Worm (Caenorhabditis elegans): ENCODE results near the gene F43C11.2.

Gene F43C11.2

DNA sequence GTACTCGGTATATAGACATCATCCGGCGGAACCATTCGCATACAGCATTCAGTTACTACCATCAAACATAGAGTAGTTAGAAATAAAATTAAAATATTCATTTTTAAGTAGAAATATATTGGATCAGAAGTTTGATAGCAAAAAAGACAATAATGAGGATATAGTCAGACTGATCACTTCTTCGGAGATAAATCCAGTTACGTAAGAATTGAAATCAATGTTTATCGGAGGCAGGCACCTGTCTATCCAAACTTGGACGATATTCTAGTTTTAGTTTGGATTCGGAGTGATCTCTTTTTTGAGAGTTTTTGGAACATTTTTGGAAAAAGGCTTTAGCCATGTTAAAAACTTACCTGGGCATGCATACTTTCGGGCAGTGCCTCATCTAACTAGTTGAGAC, 28.8 kb downstream of the F43C11.2 start, which contains the start of gene F16G10.8 (continued):
- no peak for TF ChIP-seq nhr-80 (tag; optimal IDR thresholded peaks at IDR 0.05)
- no peak for TF ChIP-seq egl-18 (GFP tag; IDR thresholded peaks at IDR 0.05)

DNA sequence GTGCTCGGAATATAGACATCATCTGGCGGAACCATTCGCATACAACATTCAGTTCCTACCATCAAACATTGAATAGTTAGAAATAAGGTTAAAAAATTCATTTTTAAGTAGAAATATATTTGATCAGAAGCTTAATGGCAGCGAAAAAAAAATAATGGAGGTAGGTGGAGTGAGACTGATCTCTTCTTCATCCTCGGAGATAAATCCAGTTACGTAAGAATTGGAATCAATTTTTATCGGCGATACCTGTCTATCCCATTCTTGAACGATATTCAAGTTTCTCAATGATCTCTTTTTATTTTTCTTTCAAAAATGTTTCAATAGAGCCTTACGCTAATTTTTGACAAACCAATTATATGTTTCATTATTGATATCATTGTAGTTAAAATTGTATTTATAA, 30.9 kb downstream of the F43C11.2 start, which contains the start of gene F16G10.9:
Gene F16G10.9, minus strand, starts transcription at position 101 of the 400 bp plus-strand sequence.
- no peak for TF ChIP-seq madf-10 (tag; optimal IDR thresholded peaks at IDR 0.05)
- no peak for TF ChIP-seq snpc-1.3 (tag; optimal IDR thresholded peaks at IDR 0.05; ENCODE audit: insufficient read depth)

DNA sequence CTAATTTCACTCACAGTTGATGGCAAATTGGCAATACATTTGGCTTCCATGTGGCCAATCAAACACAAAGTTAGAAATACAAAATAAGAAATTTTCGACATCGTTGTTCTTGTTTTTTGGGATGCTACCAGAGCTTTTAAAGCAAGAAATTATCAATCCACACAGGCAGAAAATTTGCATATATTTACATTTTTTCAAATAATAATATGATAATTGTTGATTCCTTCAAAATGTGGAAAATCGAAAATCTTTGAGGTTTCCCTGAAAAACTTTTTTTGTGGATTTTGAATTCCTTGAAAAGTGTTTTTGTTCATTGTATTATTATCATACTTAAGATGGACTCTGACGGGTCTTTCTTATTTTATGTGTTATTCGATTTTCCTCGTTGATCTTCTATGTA, 36.3 kb downstream of the F43C11.2 start, which contains the start of gene F16G10.10:
Gene F16G10.10, minus strand, starts transcription at position 101 of the 400 bp plus-strand sequence.
- no peak for TF ChIP-seq snpc-3.4 (tag; optimal IDR thresholded peaks at IDR 0.05)

DNA sequence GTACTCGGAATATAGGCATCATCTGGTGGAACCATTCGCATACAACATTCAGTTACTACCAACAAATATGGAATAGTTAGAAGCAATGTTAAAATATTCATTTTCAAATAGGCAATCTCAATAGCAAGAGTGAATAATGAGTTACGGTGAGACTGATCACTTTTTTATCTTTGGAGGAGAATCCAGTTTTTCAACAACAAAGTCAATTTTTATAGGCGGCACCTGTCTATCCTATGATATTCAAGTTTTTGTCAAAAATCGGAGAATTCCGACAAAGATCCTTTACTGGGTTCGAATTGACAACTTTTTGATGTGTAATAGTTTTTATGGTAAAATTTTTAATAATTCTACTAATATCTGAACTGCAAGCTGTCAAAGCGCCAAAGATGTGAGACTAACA, 39.2 kb downstream of the F43C11.2 start, which contains the start of gene F16G10.11:
Gene F16G10.11, minus strand, starts transcription at position 101 of the 400 bp plus-strand sequence.
- no peak for TF ChIP-seq dox-1 (GFP tag; IDR thresholded peaks at IDR 0.05)
- no peak for TF ChIP-seq B0336.3 (GFP tag; IDR thresholded peaks at IDR 0.05)
- no peak for TF ChIP-seq bed-2 (GFP tag; IDR thresholded peaks at IDR 0.05)
- TF ChIP-seq hrde-1 (tag; optimal IDR thresholded peaks at IDR 0.05; ENCODE audit: borderline replicate concordance) = no peak
- no peak for TF ChIP-seq T26A5.8 (tag; optimal IDR thresholded peaks at IDR 0.05)
- no peak for TF ChIP-seq chd-7 (tag; optimal IDR thresholded peaks at IDR 0.05)
- no peak for TF ChIP-seq nfyb-1 (GFP tag; IDR thresholded peaks at IDR 0.05)
- TF ChIP-seq ceh-91 (GFP tag; IDR thresholded peaks at IDR 0.05) = no peak
- no peak for TF ChIP-seq pha-4 (tag; optimal IDR thresholded peaks at IDR 0.05)
- TF ChIP-seq hlh-12 (tag; optimal IDR thresholded peaks at IDR 0.05) = no peak
- no peak for TF ChIP-seq ekl-4 (GFP tag; IDR thresholded peaks at IDR 0.05)
- TF ChIP-seq nhr-120 (GFP tag; IDR thresholded peaks at IDR 0.05) = no peak
- TF ChIP-seq lsl-1 (GFP tag; optimal IDR thresholded peaks at IDR 0.05) = no peak
- TF ChIP-seq madf-6 (GFP tag; IDR thresholded peaks at IDR 0.05) = no peak
- no peak for TF ChIP-seq C17E4.6 (GFP tag; IDR thresholded peaks at IDR 0.05)
- no peak for TF ChIP-seq aptf-2 (GFP tag; conservative IDR thresholded peaks at IDR 0.05)
- TF ChIP-seq attf-6 (GFP tag; IDR thresholded peaks at IDR 0.05) = no peak
- TF ChIP-seq sea-2 (GFP tag; IDR thresholded peaks at IDR 0.05) = no peak

DNA sequence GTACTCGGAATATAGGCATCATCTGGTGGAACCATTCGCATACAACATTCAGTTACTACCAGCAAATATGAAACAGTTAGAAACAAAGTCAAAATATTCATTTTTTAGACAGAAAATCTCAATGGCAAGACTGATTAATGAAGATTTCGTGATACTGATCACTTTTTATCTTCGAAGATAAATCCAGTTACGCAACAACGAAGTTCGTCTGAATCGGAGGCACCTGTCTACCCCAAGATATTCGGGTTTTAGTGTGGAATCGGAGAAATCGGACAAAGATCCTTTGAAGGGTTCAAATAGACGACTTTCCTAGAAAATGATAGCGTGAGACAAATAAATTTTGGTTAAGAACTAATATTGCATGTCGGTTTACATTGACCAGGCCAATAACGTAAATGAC, 41.3 kb downstream of the F43C11.2 start, which contains the start of gene F16G10.13:
Gene F16G10.13, minus strand, starts transcription at position 101 of the 400 bp plus-strand sequence.
- no peak for TF ChIP-seq snpc-3.4 (tag; optimal IDR thresholded peaks at IDR 0.05)
- TF ChIP-seq mcd-1 (GFP tag; IDR thresholded peaks at IDR 0.05) = no peak
- no peak for TF ChIP-seq snpc-1.3 (tag; optimal IDR thresholded peaks at IDR 0.05; ENCODE audit: insufficient read depth)
- no peak for TF ChIP-seq madf-10 (tag; optimal IDR thresholded peaks at IDR 0.05)
- no peak for TF ChIP-seq unc-130 (GFP tag; optimal IDR thresholded peaks at IDR 0.05)

DNA sequence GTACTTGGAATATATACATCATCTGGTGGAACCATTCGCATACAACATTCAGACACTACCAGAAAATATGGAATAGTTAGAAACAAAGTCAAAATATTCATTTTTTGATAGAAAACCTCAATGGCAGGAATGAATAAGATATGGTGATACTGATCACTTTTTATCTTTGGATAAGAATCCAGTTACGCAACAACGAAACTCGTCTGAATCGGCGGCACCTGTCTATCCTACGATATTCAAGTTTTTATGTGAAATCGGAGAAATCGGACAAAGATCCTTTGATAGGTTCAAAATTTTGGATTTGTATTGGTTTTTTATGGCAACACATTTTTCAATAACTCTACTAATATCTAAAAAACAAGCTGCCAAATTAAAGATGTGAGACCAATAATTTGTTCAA, 44.3 kb downstream of the F43C11.2 start, which contains the start of gene F16G10.14:
Gene F16G10.14, minus strand, starts transcription at position 101 of the 400 bp plus-strand sequence.
- TF ChIP-seq madf-6 (GFP tag; IDR thresholded peaks at IDR 0.05) = no peak
- no peak for TF ChIP-seq sea-2 (GFP tag; IDR thresholded peaks at IDR 0.05)
- no peak for TF ChIP-seq F39B2.1 (GFP tag; IDR thresholded peaks at IDR 0.05)
- TF ChIP-seq ceh-79 (tag; optimal IDR thresholded peaks at IDR 0.05) = no peak
- no peak for TF ChIP-seq snpc-4 (GFP tag; optimal IDR thresholded peaks at IDR 0.05)
- no peak for TF ChIP-seq snpc-4 (tag; optimal IDR thresholded peaks at IDR 0.05)
- TF ChIP-seq rcor-1 (GFP tag; IDR thresholded peaks at IDR 0.05) = no peak
- TF ChIP-seq akir-1 (GFP tag; optimal IDR thresholded peaks at IDR 0.05) = no peak
- TF ChIP-seq lin-26 (GFP tag; IDR thresholded peaks at IDR 0.05) = no peak

Measured in whole organism, young adult.